Worm (Caenorhabditis elegans): ENCODE results near the gene cap-1.

The cap-1 gene

ce11 chrIV:7230198-7230597, at the start of gene cap-1:
Gene cap-1, minus strand, starts transcription at chrIV:7230223.
- TF ChIP-seq sma-9 (GFP tag; optimal IDR thresholded peaks at IDR 0.05): peak; percentile 66
- TF ChIP-seq sma-9 (tag; optimal IDR thresholded peaks at IDR 0.05): no peak
- TF ChIP-seq lin-39 (tag; optimal IDR thresholded peaks at IDR 0.05): no peak
- TF ChIP-seq F13H6.1 (tag; optimal IDR thresholded peaks at IDR 0.05): peak; percentile 24
- peak; percentile 35 to 82 for TF ChIP-seq lsy-2 (tag; optimal IDR thresholded peaks at IDR 0.05)
- no peak for TF ChIP-seq mbf-1 (tag; optimal IDR thresholded peaks at IDR 0.05)
- no peak for TF ChIP-seq nhr-77 (tag; optimal IDR thresholded peaks at IDR 0.05)
- TF ChIP-seq R02D3.7 (tag; optimal IDR thresholded peaks at IDR 0.05): no peak
- peak; percentile 75 for TF ChIP-seq sma-3 (GFP tag; optimal IDR thresholded peaks at IDR 0.05)
- no peak for TF ChIP-seq unc-39 (tag; optimal IDR thresholded peaks at IDR 0.05)
- no peak for TF ChIP-seq dmd-4 (tag; optimal IDR thresholded peaks at IDR 0.05)
- no peak for TF ChIP-seq nhr-237 (tag; optimal IDR thresholded peaks at IDR 0.05)
- TF ChIP-seq unc-55 (GFP tag; optimal IDR thresholded peaks at IDR 0.05): peak; percentile 88
- no peak for TF ChIP-seq ztf-11 (tag; optimal IDR thresholded peaks at IDR 0.05)
- TF ChIP-seq nhr-6 (tag; optimal IDR thresholded peaks at IDR 0.05): no peak
- TF ChIP-seq skn-1 (tag; optimal IDR thresholded peaks at IDR 0.05): no peak
- no peak for TF ChIP-seq aly-2 (tag; optimal IDR thresholded peaks at IDR 0.05)
- no peak for TF ChIP-seq ceh-82 (tag; optimal IDR thresholded peaks at IDR 0.05)
- peak; percentile 6 for TF ChIP-seq nhr-21 (tag; optimal IDR thresholded peaks at IDR 0.05)
- TF ChIP-seq nhr-11 (tag; optimal IDR thresholded peaks at IDR 0.05): no peak
- peak; percentile 5 for TF ChIP-seq mab-5 (tag; optimal IDR thresholded peaks at IDR 0.05)
- TF ChIP-seq blmp-1 (tag; optimal IDR thresholded peaks at IDR 0.05; ENCODE audit: insufficient read depth): no peak
- TF ChIP-seq ztf-4 (tag; optimal IDR thresholded peaks at IDR 0.05): no peak
- no peak for TF ChIP-seq egl-27 (tag; optimal IDR thresholded peaks at IDR 0.05)
- TF ChIP-seq Y55F3AM.14 (GFP tag; optimal IDR thresholded peaks at IDR 0.05): no peak
- no peak for TF ChIP-seq zag-1 (tag; optimal IDR thresholded peaks at IDR 0.05)
- TF ChIP-seq nhr-23 (tag; optimal IDR thresholded peaks at IDR 0.05): no peak
- no peak for TF ChIP-seq mdl-1 (tag; optimal IDR thresholded peaks at IDR 0.05)
- TF ChIP-seq sem-4 (tag; optimal IDR thresholded peaks at IDR 0.05): peak; percentile 84
- no peak for TF ChIP-seq unc-62 (GFP tag; optimal IDR thresholded peaks at IDR 0.05)
- TF ChIP-seq C34F6.9 (tag; optimal IDR thresholded peaks at IDR 0.05): peak; percentile 92
- no peak for TF ChIP-seq ceh-16 (tag; optimal IDR thresholded peaks at IDR 0.05)
- no peak for TF ChIP-seq elt-3 (tag; optimal IDR thresholded peaks at IDR 0.05)
- TF ChIP-seq lin-13 (GFP tag; optimal IDR thresholded peaks at IDR 0.05): peak; percentile 75
- no peak for TF ChIP-seq nhr-12 (tag; optimal IDR thresholded peaks at IDR 0.05)
- no peak for TF ChIP-seq elt-1 (tag; optimal IDR thresholded peaks at IDR 0.05)
- no peak for TF ChIP-seq ZK546.5 (tag; optimal IDR thresholded peaks at IDR 0.05)
- no peak for TF ChIP-seq alr-1 (tag; optimal IDR thresholded peaks at IDR 0.05)
- TF ChIP-seq nhr-10 (tag; optimal IDR thresholded peaks at IDR 0.05): no peak
- TF ChIP-seq nhr-25 (tag; optimal IDR thresholded peaks at IDR 0.05): peak; percentile 29
- no peak for TF ChIP-seq peb-1 (tag; optimal IDR thresholded peaks at IDR 0.05)
- TF ChIP-seq crh-2 (tag; optimal IDR thresholded peaks at IDR 0.05): peak; percentile 69
- peak; percentile 99 for TF ChIP-seq fos-1 (tag; optimal IDR thresholded peaks at IDR 0.05)
- TF ChIP-seq snpc-4 (tag; optimal IDR thresholded peaks at IDR 0.05): peak; percentile 44
- no peak for TF ChIP-seq lin-11 (tag; optimal IDR thresholded peaks at IDR 0.05)
- TF ChIP-seq gmeb-1 (tag; optimal IDR thresholded peaks at IDR 0.05): peak; percentile 55
- peak; percentile 75 for TF ChIP-seq nhr-129 (tag; optimal IDR thresholded peaks at IDR 0.05)
- no peak for TF ChIP-seq ama-1 (optimal IDR thresholded peaks at IDR 0.05)
- no peak for TF ChIP-seq ztf-1 (GFP tag; conservative IDR thresholded peaks at IDR 0.05)
